Worm (Caenorhabditis elegans) whole organism, L2 larva: Measurements from ENCODE around the gene chil-8.

Experiments used
- ama-1 ChIP-seq: fragments of 150-350 bp; optimal IDR thresholded peaks from 2 replicates; lab custom pipeline; 2018; ENCODE audit warnings: inconsistent platforms
- blmp-1 ChIP-seq: sonication (generic microtip); optimal IDR thresholded peaks from 2 replicates; lab custom pipeline; 2017; ENCODE audit warnings: missing genetic modification characterization, mild to moderate bottlenecking, missing compliant biosample characterization, antibody characterized with exemption, moderate library complexity; ENCODE audit not compliant: insufficient read depth
- dmd-4 ChIP-seq: sonication (generic microtip); optimal IDR thresholded peaks from 2 replicates; lab custom pipeline; 2017; ENCODE audit warnings: missing biosample characterization, missing genetic modification characterization
- elt-1 ChIP-seq: fragments of 150-350 bp; optimal IDR thresholded peaks from 2 replicates; lab custom pipeline; 2014; ENCODE audit warnings: missing biosample characterization, missing genetic modification characterization
- lin-13 ChIP-seq: fragments of 150-350 bp; optimal IDR thresholded peaks from 2 replicates; lab custom pipeline; 2014; ENCODE audit warnings: missing biosample characterization, missing genetic modification reagents, missing genetic modification characterization
- lin-39 ChIP-seq: fragments of 150-350 bp; optimal IDR thresholded peaks from 2 replicates; lab custom pipeline; 2014; ENCODE audit warnings: missing biosample characterization, missing genetic modification reagents, missing genetic modification characterization
- lsy-2 ChIP-seq, 2 experiments: fragments of 150-350 bp in 1 of 2; sonication (generic microtip) in 1 of 2; optimal IDR thresholded peaks; 2 replicates each; lab custom pipeline; 2014 to 2017; ENCODE audit warnings: missing biosample characterization in 2 of 2, missing genetic modification characterization in 2 of 2
- mdl-1 ChIP-seq, 2 experiments: fragments of 150-350 bp in 1 of 2; sonication (generic microtip) in 1 of 2; optimal IDR thresholded peaks; 2 replicates each; lab custom pipeline; 2017; ENCODE audit warnings: missing biosample characterization in 2 of 2, missing genetic modification characterization in 2 of 2
- nhr-11 ChIP-seq: fragments of 150-350 bp; optimal IDR thresholded peaks from 2 replicates; lab custom pipeline; 2014; ENCODE audit warnings: missing biosample characterization, missing genetic modification characterization
- nhr-12 ChIP-seq: fragments of 150-350 bp; optimal IDR thresholded peaks from 2 replicates; lab custom pipeline; 2014; ENCODE audit warnings: missing biosample characterization, missing genetic modification characterization
- nhr-23 ChIP-seq: fragments of 150-350 bp; optimal IDR thresholded peaks from 2 replicates; lab custom pipeline; 2014; ENCODE audit warnings: missing biosample characterization, missing genetic modification reagents, missing genetic modification characterization
- nhr-77 ChIP-seq: fragments of 150-350 bp; optimal IDR thresholded peaks from 2 replicates; lab custom pipeline; 2014; ENCODE audit warnings: missing biosample characterization, missing genetic modification characterization
- unc-39 ChIP-seq: fragments of 150-350 bp; optimal IDR thresholded peaks from 2 replicates; lab custom pipeline; 2014; ENCODE audit warnings: missing biosample characterization, missing genetic modification characterization
- ztf-11 ChIP-seq: sonication (generic microtip); optimal IDR thresholded peaks from 2 replicates; lab custom pipeline; 2017; ENCODE audit warnings: missing biosample characterization, missing genetic modification characterization

DNA sequence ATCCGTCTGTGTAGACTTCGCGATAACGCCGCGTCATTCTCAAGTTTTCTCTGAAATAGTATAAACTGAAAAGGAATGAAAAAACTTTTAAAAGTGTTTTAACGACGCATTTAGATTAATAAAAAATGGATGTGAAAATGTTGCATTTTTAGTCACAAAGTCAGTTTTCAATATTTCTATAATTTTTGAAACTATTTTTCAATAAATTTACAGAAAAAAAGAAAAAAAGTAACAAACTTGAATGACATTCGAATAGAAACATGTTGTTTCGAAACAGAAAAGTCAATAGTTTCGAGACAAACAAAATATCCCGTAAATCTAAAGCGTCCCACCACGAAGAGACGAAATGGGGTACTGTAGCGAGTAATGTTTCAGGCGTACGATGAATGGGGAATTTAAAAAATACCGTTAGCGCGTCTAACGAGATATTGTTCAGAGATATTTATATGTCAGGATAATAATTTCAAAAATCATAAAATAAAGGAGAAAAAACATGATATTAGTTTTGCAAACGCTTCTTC is 30.8 kb downstream of the chil-8 start, which contains the start of gene rnh-1.2:
- no peak for TF ChIP-seq elt-1 (tag; lab: Kevin White, UChicago)
- TF ChIP-seq lin-13 (GFP tag; lab: Kevin White, UChicago), result no peak
- TF ChIP-seq lin-39 (tag; lab: Kevin White, UChicago), result no peak
- TF ChIP-seq ama-1 (lab: Kevin White, UChicago), result no peak
- TF ChIP-seq mdl-1 (tag; optimal IDR thresholded peaks at IDR 0.05; lab: Kevin White, UChicago), result no peak
- TF ChIP-seq nhr-11 (tag; lab: Kevin White, UChicago), result no peak
- no peak for TF ChIP-seq nhr-12 (tag; lab: Kevin White, UChicago)
- TF ChIP-seq dmd-4 (tag; lab: Kevin White, UChicago), result no peak
- no peak for TF ChIP-seq blmp-1 (tag; lab: Kevin White, UChicago)
- TF ChIP-seq nhr-23 (tag; lab: Kevin White, UChicago), result no peak
- TF ChIP-seq nhr-77 (tag; lab: Kevin White, UChicago), result no peak
- TF ChIP-seq lsy-2 (tag; optimal IDR thresholded peaks at IDR 0.05; lab: Kevin White, UChicago), result no peak
- TF ChIP-seq ztf-11, result no peak
- no peak for TF ChIP-seq unc-39
